Worm (Caenorhabditis elegans) whole organism, L2 larva: ENCODE data around the gene F28C10.3.

Source experiments
- C34F6.9 ChIP-seq: fragments of 150-350 bp; optimal IDR thresholded peaks from 2 replicates; lab custom pipeline; 2014; ENCODE audit warnings: missing biosample characterization, missing genetic modification characterization
- F13H6.1 ChIP-seq: sonication (generic microtip); optimal IDR thresholded peaks from 2 replicates; lab custom pipeline; 2016; ENCODE audit warnings: missing genetic modification characterization, missing compliant biosample characterization
- Y55F3AM.14 ChIP-seq: fragments of 200-800 bp; sonication (Bioruptor generic); optimal IDR thresholded peaks from 2 replicates; lab custom pipeline; 2018; ENCODE audit warnings: mild to moderate bottlenecking, missing genetic modification characterization, missing compliant biosample characterization
- ZK546.5 ChIP-seq: sonication (generic microtip); optimal IDR thresholded peaks from 2 replicates; lab custom pipeline; 2017; ENCODE audit warnings: missing biosample characterization, missing genetic modification characterization
- alr-1 ChIP-seq: fragments of 150-350 bp; optimal IDR thresholded peaks from 2 replicates; lab custom pipeline; 2014; ENCODE audit warnings: missing biosample characterization, missing genetic modification characterization
- aly-2 ChIP-seq: fragments of 150-350 bp; optimal IDR thresholded peaks from 2 replicates; lab custom pipeline; 2014; ENCODE audit warnings: missing biosample characterization, missing genetic modification characterization
- ama-1 ChIP-seq: fragments of 150-350 bp; optimal IDR thresholded peaks from 2 replicates; lab custom pipeline; 2018; ENCODE audit warnings: inconsistent platforms
- blmp-1 ChIP-seq: sonication (generic microtip); optimal IDR thresholded peaks from 2 replicates; lab custom pipeline; 2017; ENCODE audit warnings: missing genetic modification characterization, mild to moderate bottlenecking, missing compliant biosample characterization, antibody characterized with exemption, moderate library complexity; ENCODE audit not compliant: insufficient read depth
- ceh-16 ChIP-seq: fragments of 150-350 bp; optimal IDR thresholded peaks from 2 replicates; lab custom pipeline; 2014; ENCODE audit warnings: missing biosample characterization, missing genetic modification characterization
- crh-2 ChIP-seq: sonication (generic microtip); optimal IDR thresholded peaks from 2 replicates; lab custom pipeline; 2017; ENCODE audit warnings: missing biosample characterization, missing genetic modification characterization
- egl-27 ChIP-seq: sonication (generic microtip); optimal IDR thresholded peaks from 3 replicates; lab custom pipeline; 2017; ENCODE audit warnings: missing biosample characterization, missing genetic modification reagents, missing genetic modification characterization
- elt-1 ChIP-seq: fragments of 150-350 bp; optimal IDR thresholded peaks from 2 replicates; lab custom pipeline; 2014; ENCODE audit warnings: missing biosample characterization, missing genetic modification characterization
- elt-3 ChIP-seq: sonication (generic microtip); optimal IDR thresholded peaks from 2 replicates; lab custom pipeline; 2017; ENCODE audit warnings: missing biosample characterization, missing genetic modification characterization
- fos-1 ChIP-seq: fragments of 150-350 bp; optimal IDR thresholded peaks from 2 replicates; lab custom pipeline; 2014; ENCODE audit warnings: missing biosample characterization, missing genetic modification characterization
- gmeb-1 ChIP-seq: fragments of 150-350 bp; optimal IDR thresholded peaks from 2 replicates; lab custom pipeline; 2014; ENCODE audit warnings: missing biosample characterization, missing genetic modification characterization
- lin-11 ChIP-seq: fragments of 150-350 bp; sonication (generic microtip); optimal IDR thresholded peaks from 2 replicates; lab custom pipeline; 2014; ENCODE audit warnings: missing biosample characterization, missing genetic modification characterization, inconsistent platforms, mixed read lengths
- lin-13 ChIP-seq: fragments of 150-350 bp; optimal IDR thresholded peaks from 2 replicates; lab custom pipeline; 2014; ENCODE audit warnings: missing biosample characterization, missing genetic modification reagents, missing genetic modification characterization
- lsy-2 ChIP-seq, 2 experiments: fragments of 150-350 bp in 1 of 2; sonication (generic microtip) in 1 of 2; optimal IDR thresholded peaks; 2 replicates each; lab custom pipeline; 2014 to 2017; ENCODE audit warnings: missing biosample characterization in 2 of 2, missing genetic modification characterization in 2 of 2
- mab-5 ChIP-seq: fragments of 150-350 bp; optimal IDR thresholded peaks from 2 replicates; lab custom pipeline; 2014; ENCODE audit warnings: missing biosample characterization, missing genetic modification characterization
- mbf-1 ChIP-seq: sonication (generic microtip); optimal IDR thresholded peaks from 2 replicates; lab custom pipeline; 2017; ENCODE audit warnings: missing biosample characterization, missing genetic modification characterization
- mdl-1 ChIP-seq, 2 experiments: fragments of 150-350 bp in 1 of 2; sonication (generic microtip) in 1 of 2; optimal IDR thresholded peaks; 2 replicates each; lab custom pipeline; 2017; ENCODE audit warnings: missing biosample characterization in 2 of 2, missing genetic modification characterization in 2 of 2
- nhr-10 ChIP-seq: sonication (generic microtip); optimal IDR thresholded peaks from 2 replicates; lab custom pipeline; 2017; ENCODE audit warnings: missing biosample characterization, missing genetic modification characterization
- nhr-12 ChIP-seq: fragments of 150-350 bp; optimal IDR thresholded peaks from 2 replicates; lab custom pipeline; 2014; ENCODE audit warnings: missing biosample characterization, missing genetic modification characterization
- nhr-129 ChIP-seq: fragments of 150-350 bp; optimal IDR thresholded peaks from 2 replicates; lab custom pipeline; 2014; ENCODE audit warnings: missing biosample characterization, missing genetic modification characterization
- nhr-21 ChIP-seq: fragments of 150-350 bp; optimal IDR thresholded peaks from 2 replicates; lab custom pipeline; 2014; ENCODE audit warnings: missing biosample characterization, missing genetic modification characterization
- nhr-23 ChIP-seq: fragments of 150-350 bp; optimal IDR thresholded peaks from 2 replicates; lab custom pipeline; 2014; ENCODE audit warnings: missing biosample characterization, missing genetic modification reagents, missing genetic modification characterization
- nhr-237 ChIP-seq: fragments of 150-350 bp; optimal IDR thresholded peaks from 2 replicates; lab custom pipeline; 2014; ENCODE audit warnings: missing biosample characterization, missing genetic modification characterization
- nhr-25 ChIP-seq: fragments of 150-350 bp; sonication (generic microtip); optimal IDR thresholded peaks from 3 replicates; lab custom pipeline; 2014; ENCODE audit warnings: missing biosample characterization, missing genetic modification characterization
- nhr-6 ChIP-seq: fragments of 150-350 bp; optimal IDR thresholded peaks from 2 replicates; lab custom pipeline; 2014; ENCODE audit warnings: missing biosample characterization, missing genetic modification characterization
- nhr-77 ChIP-seq: fragments of 150-350 bp; optimal IDR thresholded peaks from 2 replicates; lab custom pipeline; 2014; ENCODE audit warnings: missing biosample characterization, missing genetic modification characterization
- peb-1 ChIP-seq: fragments of 150-350 bp; optimal IDR thresholded peaks from 2 replicates; lab custom pipeline; 2014; ENCODE audit warnings: missing biosample characterization, missing genetic modification characterization
- sem-4 ChIP-seq: fragments of 150-350 bp; optimal IDR thresholded peaks from 2 replicates; lab custom pipeline; 2014; ENCODE audit warnings: missing biosample characterization, missing genetic modification reagents, missing genetic modification characterization
- skn-1 ChIP-seq: sonication (generic microtip); optimal IDR thresholded peaks from 2 replicates; lab custom pipeline; 2017; ENCODE audit warnings: missing biosample characterization, missing genetic modification characterization
- sma-3 ChIP-seq: sonication (generic microtip); optimal IDR thresholded peaks from 2 replicates; lab custom pipeline; 2016; ENCODE audit warnings: missing genetic modification reagents, missing genetic modification characterization, missing compliant biosample characterization
- sma-9 ChIP-seq, 2 experiments: fragments of 150-350 bp in 1 of 2; sonication (generic microtip) in 1 of 2; optimal IDR thresholded peaks; 2 replicates each; lab custom pipeline; 2014 to 2016; ENCODE audit warnings: missing genetic modification characterization in 2 of 2, mild to moderate bottlenecking in 1 of 2, missing biosample characterization in 1 of 2, missing compliant biosample characterization in 1 of 2, missing genetic modification reagents in 1 of 2, moderate library complexity in 1 of 2
- snpc-4 ChIP-seq: fragments of 150-350 bp; optimal IDR thresholded peaks from 2 replicates; lab custom pipeline; 2014; ENCODE audit warnings: missing biosample characterization, missing genetic modification characterization
- unc-55 ChIP-seq: fragments of 150-350 bp; sonication (generic microtip); optimal IDR thresholded peaks from 3 replicates; lab custom pipeline; 2014; ENCODE audit warnings: missing biosample characterization, missing genetic modification reagents, missing genetic modification characterization
- unc-62 ChIP-seq: fragments of 150-350 bp; optimal IDR thresholded peaks from 2 replicates; lab custom pipeline; 2014; ENCODE audit warnings: missing biosample characterization, missing genetic modification reagents, missing genetic modification characterization
- zag-1 ChIP-seq: fragments of 150-350 bp; optimal IDR thresholded peaks from 2 replicates; lab custom pipeline; 2014; ENCODE audit warnings: missing biosample characterization, missing genetic modification characterization
- ztf-1 ChIP-seq: fragments of 200-800 bp; sonication (Bioruptor generic); conservative IDR thresholded peaks from 2 replicates; pipeline ENCODE4 v1.3.6; 2022; ENCODE audit warnings: missing genetic modification characterization, missing compliant biosample characterization
- ztf-11 ChIP-seq: sonication (generic microtip); optimal IDR thresholded peaks from 2 replicates; lab custom pipeline; 2017; ENCODE audit warnings: missing biosample characterization, missing genetic modification characterization
- ztf-4 ChIP-seq: fragments of 150-350 bp; optimal IDR thresholded peaks from 2 replicates; lab custom pipeline; 2014; ENCODE audit warnings: missing biosample characterization, missing genetic modification characterization

F28C10.3 gene

ce11 chrX:535728-536127 is at the start of gene F28C10.3:
Gene F28C10.3, minus strand, starts transcription at chrX:535828.
- peak; percentile 81 for TF ChIP-seq sma-3 (GFP tag; lab: Kevin White, UChicago)
- TF ChIP-seq nhr-25 (tag; lab: Kevin White, UChicago): peak; percentile 91
- TF ChIP-seq snpc-4: peak; percentile 3
- TF ChIP-seq nhr-6 (tag; lab: Kevin White, UChicago): peak; percentile 86
- peak; percentile 31 for TF ChIP-seq nhr-237 (tag; lab: Kevin White, UChicago)
- no peak for TF ChIP-seq gmeb-1 (tag; lab: Kevin White, UChicago)
- TF ChIP-seq lsy-2 (tag; optimal IDR thresholded peaks at IDR 0.05; lab: Kevin White, UChicago): peak; percentile 55 to 88
- TF ChIP-seq nhr-23 (tag; lab: Kevin White, UChicago): no peak
- TF ChIP-seq lin-13 (GFP tag; lab: Kevin White, UChicago): peak; percentile 71
- peak; percentile 78 to 87 for TF ChIP-seq mdl-1 (tag; optimal IDR thresholded peaks at IDR 0.05; lab: Kevin White, UChicago)
- no peak for TF ChIP-seq nhr-77 (tag; lab: Kevin White, UChicago)
- peak; percentile 77 for TF ChIP-seq unc-55 (GFP tag; lab: Kevin White, UChicago)
- TF ChIP-seq nhr-21 (tag; lab: Kevin White, UChicago): peak; percentile 94
- TF ChIP-seq C34F6.9: peak; percentile 88
- peak; percentile 92 for TF ChIP-seq sem-4 (tag; lab: Kevin White, UChicago)
- TF ChIP-seq sma-9 (GFP tag; optimal IDR thresholded peaks at IDR 0.05; lab: Kevin White, UChicago): peak; percentile 100
- peak; percentile 83 for TF ChIP-seq sma-9 (tag; optimal IDR thresholded peaks at IDR 0.05; lab: Kevin White, UChicago)
- TF ChIP-seq F13H6.1: peak; percentile 88
- TF ChIP-seq zag-1 (tag; lab: Kevin White, UChicago): peak; percentile 88
- TF ChIP-seq alr-1: no peak
- TF ChIP-seq skn-1: no peak
- TF ChIP-seq ztf-4 (tag; lab: Kevin White, UChicago): peak; percentile 14
- peak; percentile 79 for TF ChIP-seq mab-5 (tag; lab: Kevin White, UChicago)
- TF ChIP-seq nhr-129: peak; percentile 94
- TF ChIP-seq mbf-1 (tag; lab: Kevin White, UChicago): no peak
- no peak for TF ChIP-seq nhr-10 (tag; lab: Kevin White, UChicago)
- peak; percentile 22 for TF ChIP-seq ceh-16 (tag; lab: Kevin White, UChicago)
- TF ChIP-seq fos-1 (tag; lab: Kevin White, UChicago): peak; percentile 93
- TF ChIP-seq ztf-11 (tag; lab: Kevin White, UChicago): no peak
- no peak for TF ChIP-seq elt-3 (tag; lab: Kevin White, UChicago)
- peak; percentile 93 for TF ChIP-seq egl-27 (tag; lab: Kevin White, UChicago)
- TF ChIP-seq crh-2 (tag; lab: Kevin White, UChicago): peak; percentile 97
- TF ChIP-seq ztf-1: no peak
- peak; percentile 87 for TF ChIP-seq blmp-1
- TF ChIP-seq peb-1 (tag; lab: Kevin White, UChicago): no peak
- no peak for TF ChIP-seq nhr-12 (tag; lab: Kevin White, UChicago)
- TF ChIP-seq aly-2 (tag; lab: Kevin White, UChicago): no peak
- no peak for TF ChIP-seq ZK546.5 (tag; lab: Kevin White, UChicago)
- no peak for TF ChIP-seq ama-1 (lab: Kevin White, UChicago)
- peak; percentile 50 for TF ChIP-seq unc-62 (GFP tag; lab: Kevin White, UChicago)
- TF ChIP-seq Y55F3AM.14: peak; percentile 58

ce11 chrX:581754-582153 is 46.1 kb upstream of the F28C10.3 start:
- TF ChIP-seq mbf-1 (tag; lab: Kevin White, UChicago) (no peak), ztf-1 (no peak), ztf-4 (tag; lab: Kevin White, UChicago) (no peak), sma-9 (GFP tag; optimal IDR thresholded peaks at IDR 0.05; lab: Kevin White, UChicago) (no peak), sma-9 (tag; optimal IDR thresholded peaks at IDR 0.05; lab: Kevin White, UChicago) (no peak), nhr-21 (tag; lab: Kevin White, UChicago) (no peak), egl-27 (tag; lab: Kevin White, UChicago) (no peak), peb-1 (tag; lab: Kevin White, UChicago) (no peak), lin-11 (tag; lab: Kevin White, UChicago) (no peak), elt-1 (tag; lab: Kevin White, UChicago) (no peak), ceh-16 (tag; lab: Kevin White, UChicago) (no peak), ama-1 (lab: Kevin White, UChicago) (no peak), nhr-6 (tag; lab: Kevin White, UChicago) (no peak), sem-4 (tag; lab: Kevin White, UChicago) (no peak), Y55F3AM.14 (no peak)
- TF ChIP-seq, all 48 proteins: peak for 0
